Worm (Caenorhabditis elegans): ENCODE results near the gene C26B2.2.
A peak's percentile ranks its signal among the peaks of the same experiment; 100 is the strongest.

Gene C26B2.2

DNA sequence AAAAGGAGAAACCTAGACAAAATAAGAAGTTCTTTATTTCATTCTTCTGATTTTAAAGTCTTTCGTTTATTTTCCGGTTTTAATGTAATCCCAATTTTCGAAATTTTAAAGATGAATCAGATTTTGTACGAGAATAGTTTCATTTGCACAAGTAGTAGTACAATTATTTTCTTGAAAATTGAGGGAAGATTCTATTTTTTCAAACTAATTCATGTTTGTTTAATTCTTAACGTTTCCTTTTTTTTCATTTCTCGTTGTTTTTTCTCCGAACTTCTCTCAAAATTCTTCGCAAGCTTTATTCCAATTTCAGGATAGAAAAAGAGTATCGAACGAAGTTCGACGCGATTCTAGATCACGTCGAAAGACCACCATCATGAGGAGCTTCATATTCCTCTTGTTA is 40.4 kb upstream of the C26B2.2 start, which contains the start of gene sax-7:
Gene sax-7 (plus strand): TSS at position 301 of the 400 bp plus-strand sequence.
- TF ChIP-seq pqm-1 (tag; optimal IDR thresholded peaks at IDR 0.05) = no peak
- no peak for TF ChIP-seq snpc-1.2 (GFP tag; IDR thresholded peaks at IDR 0.05)
- TF ChIP-seq D1046.2 (GFP tag; IDR thresholded peaks at IDR 0.05) = no peak

DNA sequence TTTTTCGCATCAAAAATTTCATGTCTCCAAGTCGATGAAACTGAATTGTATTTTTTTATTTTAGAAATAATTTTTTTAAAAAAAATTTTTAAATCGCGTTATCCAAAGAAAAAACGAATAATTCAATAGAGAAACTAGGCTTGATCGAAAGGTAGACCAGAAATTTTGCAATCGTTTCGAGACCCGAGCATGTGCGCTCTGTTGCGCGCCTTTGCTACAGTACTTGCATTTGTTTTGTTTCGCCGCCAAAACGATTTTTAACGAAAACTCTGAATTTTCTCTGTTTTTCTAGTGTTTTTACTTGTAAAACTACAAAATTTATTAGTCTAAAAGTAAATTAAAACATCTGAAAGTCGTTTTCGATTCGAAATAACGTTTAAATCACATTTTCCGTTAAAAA is 39.3 kb upstream of the C26B2.2 start:
- no peak for TF ChIP-seq unc-39 (tag; optimal IDR thresholded peaks at IDR 0.05)
- TF ChIP-seq snpc-1.2 (GFP tag; IDR thresholded peaks at IDR 0.05) = 0 out of 2 replicates have a peak, but pooled peaks have one; percentile 35
- TF ChIP-seq mxl-3 (GFP tag; optimal IDR thresholded peaks at IDR 0.05) = no peak
- no peak for TF ChIP-seq mxl-2 (GFP tag; conservative IDR thresholded peaks at IDR 0.05)
- TF ChIP-seq F44E2.7 (GFP tag; IDR thresholded peaks at IDR 0.05) = no peak
- peak; percentile 61 for TF ChIP-seq unc-130 (GFP tag; optimal IDR thresholded peaks at IDR 0.05)

DNA sequence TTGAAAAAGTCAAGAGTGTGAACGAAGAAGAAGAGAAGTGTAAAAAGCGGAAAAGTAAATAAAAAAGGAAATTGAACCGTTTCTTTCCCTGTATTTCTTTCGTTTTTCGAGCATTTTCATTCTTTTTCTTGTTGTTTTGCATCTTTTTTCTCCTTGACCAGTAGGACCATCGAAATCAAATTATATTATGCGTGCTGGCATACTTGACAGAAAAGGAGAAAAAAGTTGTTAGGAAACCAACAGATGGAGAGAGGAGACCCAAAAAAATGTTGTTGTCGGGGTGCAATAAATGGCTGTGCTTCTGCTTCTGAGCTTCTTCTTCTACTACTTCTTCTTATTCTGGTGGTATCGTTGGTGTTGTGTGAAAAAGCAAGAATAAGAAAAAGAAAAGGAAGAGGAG is 32.0 kb upstream of the C26B2.2 start:
- TF ChIP-seq fos-1 (tag; optimal IDR thresholded peaks at IDR 0.05) (no peak), unc-62 (GFP tag; optimal IDR thresholded peaks at IDR 0.05 in 1 of 2) (peak in 1 of 2 experiments; percentile 70), unc-62 (tag; optimal IDR thresholded peaks at IDR 0.05) (no peak), mxl-2 (GFP tag; conservative IDR thresholded peaks at IDR 0.05) (no peak)

DNA sequence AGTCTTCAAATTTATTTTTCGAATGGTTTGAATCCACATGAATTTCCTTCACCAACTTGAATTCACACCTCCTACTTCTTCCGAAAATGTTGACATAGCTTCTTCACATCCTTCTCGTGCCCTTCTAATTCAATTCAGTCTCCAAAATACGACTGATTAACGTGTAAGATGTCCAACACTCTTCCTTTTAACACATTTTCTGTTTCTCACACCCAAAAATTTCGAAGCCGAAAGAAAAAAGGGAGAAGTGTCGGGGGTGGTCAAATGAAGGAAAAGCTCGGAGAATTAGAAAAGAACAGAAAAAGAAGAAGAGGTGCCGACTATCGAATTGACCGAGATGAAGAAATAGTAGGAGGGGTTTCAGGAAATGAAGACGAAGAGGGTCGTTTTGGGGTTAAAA is 30.8 kb upstream of the C26B2.2 start:
- TF ChIP-seq zag-1 (tag; optimal IDR thresholded peaks at IDR 0.05) (no peak), pqm-1 (tag; optimal IDR thresholded peaks at IDR 0.05) (no peak), ceh-32 (tag; optimal IDR thresholded peaks at IDR 0.05; ENCODE audit: poor library complexity) (no peak), rbr-2 (tag; optimal IDR thresholded peaks at IDR 0.05) (no peak), dmd-8 (GFP tag; IDR thresholded peaks at IDR 0.05) (no peak), snpc-1.2 (GFP tag; IDR thresholded peaks at IDR 0.05) (no peak), egl-27 (tag; optimal IDR thresholded peaks at IDR 0.05) (no peak), dmd-6 (GFP tag; IDR thresholded peaks at IDR 0.05) (no peak), sdz-12 (GFP tag; optimal IDR thresholded peaks at IDR 0.05) (no peak), spr-3 (GFP tag; optimal IDR thresholded peaks at IDR 0.05) (no peak), mdl-1 (tag; optimal IDR thresholded peaks at IDR 0.05) (no peak)

DNA sequence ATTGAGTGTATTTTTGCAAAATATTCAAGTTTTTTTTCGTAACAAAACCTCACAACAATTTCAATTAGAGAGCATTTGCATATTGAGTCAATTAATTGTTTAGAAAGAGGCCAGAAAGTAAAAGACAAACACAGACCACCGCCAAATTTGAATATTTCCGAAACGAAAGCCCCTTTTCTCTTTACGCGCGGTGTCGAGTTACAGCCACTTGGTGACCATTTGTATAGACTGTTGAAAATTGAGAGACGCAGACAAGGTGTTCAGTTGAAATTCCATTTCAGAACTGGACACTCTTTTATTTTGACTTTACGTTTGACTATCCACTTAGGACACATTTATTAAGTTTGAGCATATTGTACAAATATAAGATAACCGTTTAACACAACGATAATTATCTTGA is 26.2 kb upstream of the C26B2.2 start:
- TF ChIP-seq ctbp-1 (GFP tag; IDR thresholded peaks at IDR 0.05) (no peak), zfp-3 (GFP tag; conservative IDR thresholded peaks at IDR 0.05) (no peak), ZK337.2 (GFP tag; IDR thresholded peaks at IDR 0.05) (no peak), arid-1 (GFP tag; conservative IDR thresholded peaks at IDR 0.05) (no peak), ces-1 (GFP tag; optimal IDR thresholded peaks at IDR 0.05) (no peak), T20F7.1 (GFP tag; optimal IDR thresholded peaks at IDR 0.05) (no peak), dmd-9 (GFP tag; IDR thresholded peaks at IDR 0.05) (no peak), mxl-3 (GFP tag; optimal IDR thresholded peaks at IDR 0.05) (no peak), ceh-62 (tag; optimal IDR thresholded peaks at IDR 0.05) (no peak), lsy-2 (tag; optimal IDR thresholded peaks at IDR 0.05) (no peak), dpl-1 (GFP tag; optimal IDR thresholded peaks at IDR 0.05) (no peak), mdt-29 (GFP tag; IDR thresholded peaks at IDR 0.05) (no peak), unc-62 (GFP tag; optimal IDR thresholded peaks at IDR 0.05 in 1 of 2) (no peak), unc-62 (tag; optimal IDR thresholded peaks at IDR 0.05) (no peak), ceh-82 (tag; optimal IDR thresholded peaks at IDR 0.05) (no peak)

DNA sequence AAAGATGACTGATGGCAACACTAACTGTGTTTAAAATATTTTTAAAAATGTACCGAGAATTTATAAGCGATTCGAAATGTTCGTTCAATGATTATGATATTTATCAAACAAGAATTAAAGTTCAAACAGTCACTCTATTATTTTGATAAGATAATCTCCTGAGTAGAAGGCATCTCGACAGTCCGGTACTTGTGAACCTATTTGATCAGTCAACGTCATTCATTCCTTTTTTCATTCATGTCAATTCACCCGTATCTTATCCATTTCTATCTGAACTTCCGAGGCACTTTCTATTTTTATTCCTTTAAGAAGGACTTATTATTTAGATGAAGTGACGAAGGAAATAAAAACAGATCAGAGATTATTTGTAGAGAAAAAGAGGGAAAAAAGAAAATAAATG is 22.7 kb upstream of the C26B2.2 start, which contains the start of gene nhr-258:
Gene nhr-258 (plus strand): TSS at position 365 of the 400 bp plus-strand sequence.
- TF ChIP-seq nhr-42 (GFP tag; IDR thresholded peaks at IDR 0.05) (no peak), aha-1 (tag) (peak; percentile 30), nhr-76 (tag; optimal IDR thresholded peaks at IDR 0.05) (no peak), php-3 (GFP tag; IDR thresholded peaks at IDR 0.05) (no peak), hlh-30 (tag; optimal IDR thresholded peaks at IDR 0.05; ENCODE audit: insufficient read depth) (no peak), arid-1 (GFP tag; conservative IDR thresholded peaks at IDR 0.05) (no peak), nhr-28 (tag; optimal IDR thresholded peaks at IDR 0.05) (peak; percentile 25), nhr-48 (tag; optimal IDR thresholded peaks at IDR 0.05) (no peak), dmd-6 (GFP tag; IDR thresholded peaks at IDR 0.05) (peak; percentile 32; the same call in 1 of the 2 replicates), F49E8.2 (tag; optimal IDR thresholded peaks at IDR 0.05; ENCODE audit: borderline replicate concordance) (no peak)
